Fruit fly (Drosophila melanogaster): ENCODE measurements around the gene Mipp1.

Mipp1 gene

DNA sequence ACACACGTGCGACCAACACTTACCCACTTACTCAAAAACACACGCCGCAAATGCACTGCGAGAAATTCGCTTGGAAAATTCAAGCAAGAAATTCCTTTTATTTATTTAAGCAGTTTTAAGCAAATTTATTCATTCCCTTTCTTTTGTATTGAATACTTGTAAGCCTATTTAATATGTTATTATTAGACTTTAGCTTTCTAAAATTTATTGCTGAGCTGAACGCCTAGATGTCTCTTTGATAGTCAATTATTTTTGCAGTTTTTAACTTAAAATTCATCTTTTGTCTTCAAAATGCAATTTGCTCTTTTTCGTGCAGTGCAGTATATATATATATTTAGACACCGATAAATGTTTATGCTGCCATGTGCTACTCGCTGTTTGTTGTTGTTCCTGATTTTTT is 39.2 kb downstream of the Mipp1 start (continued):
- TF ChIP-seq Max (GFP tag; optimal IDR thresholded peaks at IDR 0.05), result peak; percentile 80
- peak; percentile 65 for TF ChIP-seq CG12155 (GFP tag; optimal IDR thresholded peaks at IDR 0.05)
- peak; percentile 71 for TF ChIP-seq CG1602 (GFP tag; optimal IDR thresholded peaks at IDR 0.05)
- TF ChIP-seq ind (GFP tag; optimal IDR thresholded peaks at IDR 0.05), result peak; percentile 76
- peak; percentile 84 for TF ChIP-seq CG9727 (GFP tag; optimal IDR thresholded peaks at IDR 0.05)
- peak; percentile 81 for TF ChIP-seq D19A (tag; optimal IDR thresholded peaks at IDR 0.05)
- peak; percentile 78 for TF ChIP-seq chif (GFP tag; optimal IDR thresholded peaks at IDR 0.05)
- peak; percentile 75 for TF ChIP-seq Camta (GFP tag; optimal IDR thresholded peaks at IDR 0.05)
- TF ChIP-seq CG13287 (GFP tag; IDR thresholded peaks at IDR 0.05; ENCODE audit: partially characterized antibody), result no peak
- TF ChIP-seq Chrac-16 (GFP tag; optimal IDR thresholded peaks at IDR 0.05), result peak; percentile 73
- no peak for TF ChIP-seq CG11398 (GFP tag; optimal IDR thresholded peaks at IDR 0.05)
- no peak for TF ChIP-seq Stat92E (GFP tag; optimal IDR thresholded peaks at IDR 0.05)
- TF ChIP-seq CG10654 (GFP tag; optimal IDR thresholded peaks at IDR 0.05), result peak; percentile 67
- TF ChIP-seq CG1024 (GFP tag; IDR thresholded peaks at IDR 0.05), result no peak
- peak; percentile 53 for TF ChIP-seq kah (GFP tag; optimal IDR thresholded peaks at IDR 0.05)
- peak; percentile 43 for TF ChIP-seq en (GFP tag; optimal IDR thresholded peaks at IDR 0.05)
- no peak for TF ChIP-seq ato (GFP tag; IDR thresholded peaks at IDR 0.05; ENCODE audit: partially characterized antibody)
- no peak for TF ChIP-seq crol (GFP tag; IDR thresholded peaks at IDR 0.05)
- no peak for TF ChIP-seq CG11696 (GFP tag; IDR thresholded peaks at IDR 0.05)
- no peak for TF ChIP-seq MESR4 (GFP tag; optimal IDR thresholded peaks at IDR 0.05)
- peak; percentile 35; the same call in 1 of the 2 replicates for TF ChIP-seq CG31224 (GFP tag; IDR thresholded peaks at IDR 0.05)
- TF ChIP-seq wek (GFP tag; optimal IDR thresholded peaks at IDR 0.05), result no peak
- TF ChIP-seq vnd (GFP tag; IDR thresholded peaks at IDR 0.05; ENCODE audit: partially characterized antibody), result no peak
- TF ChIP-seq CoRest (tag; optimal IDR thresholded peaks at IDR 0.05), result peak; percentile 92
- TF ChIP-seq gt (GFP tag; IDR thresholded peaks at IDR 0.05), result no peak
- no peak for TF ChIP-seq CG10321 (GFP tag; IDR thresholded peaks at IDR 0.05)
- TF ChIP-seq lab (GFP tag; optimal IDR thresholded peaks at IDR 0.05), result peak; percentile 85
- peak; percentile 86 for TF ChIP-seq CG4424 (GFP tag; optimal IDR thresholded peaks at IDR 0.05)
- peak; percentile 11 for TF ChIP-seq repo (GFP tag; optimal IDR thresholded peaks at IDR 0.05)
- peak; percentile 73 for TF ChIP-seq Hand (GFP tag; optimal IDR thresholded peaks at IDR 0.05)
- TF ChIP-seq CG3995 (GFP tag; optimal IDR thresholded peaks at IDR 0.05), result peak; percentile 15
- TF ChIP-seq Side (GFP tag; optimal IDR thresholded peaks at IDR 0.05), result peak; percentile 66
- TF ChIP-seq dan (GFP tag; IDR thresholded peaks at IDR 0.05), result no peak
- TF ChIP-seq CG1233 (GFP tag; optimal IDR thresholded peaks at IDR 0.05), result peak; percentile 79
- TF ChIP-seq gsb (GFP tag; IDR thresholded peaks at IDR 0.05), result peak; percentile 57
- no peak for TF ChIP-seq Bdp1 (GFP tag; optimal IDR thresholded peaks at IDR 0.05)
- peak; percentile 58 for TF ChIP-seq CG4854 (GFP tag; optimal IDR thresholded peaks at IDR 0.05)
- TF ChIP-seq CG3065 (GFP tag; optimal IDR thresholded peaks at IDR 0.05), result peak; percentile 11
- TF ChIP-seq chinmo (GFP tag; IDR thresholded peaks at IDR 0.05; ENCODE audit: partially characterized antibody), result no peak
- no peak for TF ChIP-seq yki (optimal IDR thresholded peaks at IDR 0.05)
- TF ChIP-seq CG4328 (GFP tag; optimal IDR thresholded peaks at IDR 0.05), result peak; percentile 70
- peak; percentile 93 for TF ChIP-seq gem (tag; optimal IDR thresholded peaks at IDR 0.05)
- TF ChIP-seq Sin3A (optimal IDR thresholded peaks at IDR 0.05), result no peak
- TF ChIP-seq CG9215 (GFP tag; IDR thresholded peaks at IDR 0.05), result peak; percentile 67
- TF ChIP-seq CG5245 (GFP tag; optimal IDR thresholded peaks at IDR 0.05), result peak; percentile 77
- no peak for TF ChIP-seq Scr (GFP tag; IDR thresholded peaks at IDR 0.05; ENCODE audit: partially characterized antibody)
- TF ChIP-seq CG33557 (GFP tag; optimal IDR thresholded peaks at IDR 0.05), result peak; percentile 59
- peak; percentile 63; the same call in 1 of the 2 replicates for TF ChIP-seq klu (GFP tag; IDR thresholded peaks at IDR 0.05)
- peak; percentile 66 for TF ChIP-seq Deaf1 (tag; optimal IDR thresholded peaks at IDR 0.05)
- peak; percentile 9 for TF ChIP-seq CG7928 (GFP tag; optimal IDR thresholded peaks at IDR 0.05)
- TF ChIP-seq ems (GFP tag; optimal IDR thresholded peaks at IDR 0.05), result peak; percentile 49
- TF ChIP-seq Gsc (GFP tag; IDR thresholded peaks at IDR 0.05), result peak; percentile 54; the same call in 1 of the 2 replicates
